Worm (Caenorhabditis elegans): ENCODE data around the gene htrl-1.
"Not testable (repeated sequence)": the region's sequence is repeated elsewhere in the genome, so short reads cannot be mapped to it uniquely, and the experiment has no call there.

Gene htrl-1

ce11 chrV:11480734-11481133 lies 15.4 kb downstream of the htrl-1 start, which contains the start of gene T11F9.14:
Gene T11F9.14, minus strand, starts transcription at chrV:11480834.
- TF ChIP-seq aly-1 (tag; optimal IDR thresholded peaks at IDR 0.05); scrt-1 (GFP tag; IDR thresholded peaks at IDR 0.05); F13C5.2 (tag; optimal IDR thresholded peaks at IDR 0.05): not testable (repeated sequence)

ce11 chrV:11479406-11479805 lies 16.8 kb downstream of the htrl-1 start, which contains the start of gene T11F9.22:
Gene T11F9.22, plus strand, starts transcription at chrV:11479706.
- TF ChIP-seq hmbx-1 (tag; optimal IDR thresholded peaks at IDR 0.05) (no peak), scrt-1 (GFP tag; IDR thresholded peaks at IDR 0.05) (no peak), ets-7 (tag; optimal IDR thresholded peaks at IDR 0.05) (no peak), B0310.2 (tag; optimal IDR thresholded peaks at IDR 0.05) (no peak), F13C5.2 (tag; optimal IDR thresholded peaks at IDR 0.05) (no peak), ama-1 (optimal IDR thresholded peaks at IDR 0.05) (no peak), aly-1 (tag; optimal IDR thresholded peaks at IDR 0.05) (no peak), ceh-13 (GFP tag; optimal IDR thresholded peaks at IDR 0.05) (no peak), tbx-11 (GFP tag; IDR thresholded peaks at IDR 0.05) (no peak), tra-4 (tag; optimal IDR thresholded peaks at IDR 0.05) (no peak), sea-1 (GFP tag; conservative IDR thresholded peaks at IDR 0.05) (no peak), hmg-4 (GFP tag; optimal IDR thresholded peaks at IDR 0.05) (no peak), tbx-37 (GFP tag; conservative IDR thresholded peaks at IDR 0.05) (no peak), ceh-36 (tag; optimal IDR thresholded peaks at IDR 0.05) (no peak), pes-1 (GFP tag; IDR thresholded peaks at IDR 0.05) (no peak), hnd-1 (tag; optimal IDR thresholded peaks at IDR 0.05) (no peak), flt-1 (GFP tag; IDR thresholded peaks at IDR 0.05) (no peak)

ce11 chrV:11475638-11476037 lies 20.5 kb downstream of the htrl-1 start, which contains the start of gene T11F9.7:
Gene T11F9.7, plus strand, starts transcription at chrV:11475938.
- TF ChIP-seq tra-4, ets-7, aly-1 (tag; optimal IDR thresholded peaks at IDR 0.05): not testable (repeated sequence)

ce11 chrV:11474399-11474798 lies 21.8 kb downstream of the htrl-1 start, which contains the start of gene nas-22:
Gene nas-22, plus strand, starts transcription at chrV:11474699.
- TF ChIP-seq tbx-37 (GFP tag; conservative IDR thresholded peaks at IDR 0.05) = no peak
- TF ChIP-seq flt-1 (GFP tag; IDR thresholded peaks at IDR 0.05) = no peak
- TF ChIP-seq B0310.2 (tag; optimal IDR thresholded peaks at IDR 0.05) = no peak
- no peak for TF ChIP-seq ceh-13 (GFP tag; optimal IDR thresholded peaks at IDR 0.05)
- no peak for TF ChIP-seq ama-1 (optimal IDR thresholded peaks at IDR 0.05)
- TF ChIP-seq hnd-1 (tag; optimal IDR thresholded peaks at IDR 0.05) = no peak
- no peak for TF ChIP-seq ets-7 (tag; optimal IDR thresholded peaks at IDR 0.05)
- TF ChIP-seq scrt-1 (GFP tag; IDR thresholded peaks at IDR 0.05) = no peak
- TF ChIP-seq ceh-36 (tag; optimal IDR thresholded peaks at IDR 0.05) = no peak
- no peak for TF ChIP-seq sea-1 (GFP tag; conservative IDR thresholded peaks at IDR 0.05)
- no peak for TF ChIP-seq pes-1 (GFP tag; IDR thresholded peaks at IDR 0.05)
- TF ChIP-seq hmbx-1 (tag; optimal IDR thresholded peaks at IDR 0.05) = no peak
- TF ChIP-seq tbx-11 (GFP tag; IDR thresholded peaks at IDR 0.05) = no peak
- TF ChIP-seq F13C5.2 (tag; optimal IDR thresholded peaks at IDR 0.05) = no peak

ce11 chrV:11472209-11472608 lies 24.0 kb downstream of the htrl-1 start, which contains the start of the genes nas-20 and nas-21:
Gene nas-20, minus strand, starts transcription at chrV:11472309.
Gene nas-21, plus strand, starts transcription at chrV:11472564.
- TF ChIP-seq pes-1 (GFP tag; IDR thresholded peaks at IDR 0.05) = no peak
- no peak for TF ChIP-seq sea-1 (GFP tag; conservative IDR thresholded peaks at IDR 0.05)
- TF ChIP-seq hnd-1 (tag; optimal IDR thresholded peaks at IDR 0.05) = no peak
- TF ChIP-seq F13C5.2 (tag; optimal IDR thresholded peaks at IDR 0.05) = no peak
- no peak for TF ChIP-seq flt-1 (GFP tag; IDR thresholded peaks at IDR 0.05)
- TF ChIP-seq ets-7 (tag; optimal IDR thresholded peaks at IDR 0.05) = no peak
- no peak for TF ChIP-seq ama-1 (optimal IDR thresholded peaks at IDR 0.05)
- no peak for TF ChIP-seq hmbx-1 (tag; optimal IDR thresholded peaks at IDR 0.05)
- TF ChIP-seq scrt-1 (GFP tag; IDR thresholded peaks at IDR 0.05) = no peak
- no peak for TF ChIP-seq tra-4 (tag; optimal IDR thresholded peaks at IDR 0.05)
- no peak for TF ChIP-seq tbx-37 (GFP tag; conservative IDR thresholded peaks at IDR 0.05)
- TF ChIP-seq aly-1 (tag; optimal IDR thresholded peaks at IDR 0.05) = no peak
- no peak for TF ChIP-seq tbx-11 (GFP tag; IDR thresholded peaks at IDR 0.05)
- TF ChIP-seq ceh-13 (GFP tag; optimal IDR thresholded peaks at IDR 0.05) = no peak
- TF ChIP-seq ceh-36 (tag; optimal IDR thresholded peaks at IDR 0.05) = no peak
- no peak for TF ChIP-seq hmg-4 (GFP tag; optimal IDR thresholded peaks at IDR 0.05)
- no peak for TF ChIP-seq B0310.2 (tag; optimal IDR thresholded peaks at IDR 0.05)

- TF ChIP-seq pes-1 (GFP tag; IDR thresholded peaks at IDR 0.05) (no peak), ceh-36 (tag; optimal IDR thresholded peaks at IDR 0.05) (no peak), B0310.2 (tag; optimal IDR thresholded peaks at IDR 0.05) (no peak), ama-1 (optimal IDR thresholded peaks at IDR 0.05) (no peak), sea-1 (GFP tag; conservative IDR thresholded peaks at IDR 0.05) (no peak), scrt-1 (GFP tag; IDR thresholded peaks at IDR 0.05) (no peak)
These were observed 25.9 kb downstream of the htrl-1 start, which contains the start of gene aat-6 for ce11 chrV:11470210-11470713. Gene aat-6, minus strand, starts transcription at chrV:11470663.

- TF ChIP-seq pes-1 (GFP tag; IDR thresholded peaks at IDR 0.05) = no peak
These were observed 33.2 kb downstream of the htrl-1 start, which contains the start of gene zipt-16 for ce11 chrV:11462963-11463453. Gene zipt-16, plus strand, starts transcription at chrV:11463013.

ce11 chrV:11459255-11459654 lies 36.9 kb downstream of the htrl-1 start, which contains the start of gene T11F9.1:
Gene T11F9.1, plus strand, starts transcription at chrV:11459555.
- TF ChIP-seq F13C5.2 (tag; optimal IDR thresholded peaks at IDR 0.05) (no peak), hmbx-1 (tag; optimal IDR thresholded peaks at IDR 0.05) (no peak), ceh-13 (GFP tag; optimal IDR thresholded peaks at IDR 0.05) (no peak), sea-1 (GFP tag; conservative IDR thresholded peaks at IDR 0.05) (no peak), pes-1 (GFP tag; IDR thresholded peaks at IDR 0.05) (no peak)
